Worm (Caenorhabditis elegans) whole organism, L1 larva: Measurements from ENCODE around the gene daf-9.
A peak's percentile ranks its signal among the peaks of the same experiment; 100 is the strongest.

Experiments
- C16A3.4 ChIP-seq: fragments of 150-350 bp; optimal IDR thresholded peaks from 2 replicates; lab custom pipeline; 2014; ENCODE audit warnings: missing biosample characterization, missing genetic modification characterization
- F16B12.6 ChIP-seq: fragments of 150-350 bp; optimal IDR thresholded peaks from 2 replicates; lab custom pipeline; 2014; ENCODE audit warnings: missing biosample characterization, missing genetic modification characterization
- aha-1 ChIP-seq: fragments of 150-350 bp; optimal IDR thresholded peaks from 2 replicates; lab custom pipeline; 2014; ENCODE audit warnings: missing biosample characterization, missing genetic modification characterization
- ceh-63 ChIP-seq: fragments of 200-800 bp; sonication (Bioruptor generic); optimal IDR thresholded peaks from 2 replicates; lab custom pipeline; 2018; ENCODE audit warnings: mild to moderate bottlenecking, missing genetic modification characterization, missing compliant biosample characterization
- ceh-88 ChIP-seq: fragments of 200-800 bp; sonication (Bioruptor generic); IDR thresholded peaks from 2 replicates; pipeline ENCODE4 v1.3.6; 2022; ENCODE audit warnings: missing genetic modification characterization, missing compliant biosample characterization
- dpl-1 ChIP-seq, 3 experiments: fragments of 150-350 bp in 2 of 3; sonication (generic microtip) in 1 of 3; optimal IDR thresholded peaks; 2 replicates each; lab custom pipeline; 2014 to 2017; ENCODE audit warnings: missing biosample characterization in 3 of 3, missing genetic modification characterization in 3 of 3, missing genetic modification reagents in 3 of 3
- dsc-1 ChIP-seq: sonication (generic microtip); optimal IDR thresholded peaks from 2 replicates; lab custom pipeline; 2016; ENCODE audit warnings: mild to moderate bottlenecking, missing genetic modification characterization, missing compliant biosample characterization
- efl-1 ChIP-seq, 4 experiments: fragments of 150-350 bp; optimal IDR thresholded peaks in 3 of 4; peaks in 1 of 4; 1 replicate in 1 of 4; 2 replicates in 3 of 4; lab custom pipeline; 2014; ENCODE audit warnings: missing biosample characterization in 2 of 4, missing genetic modification characterization in 2 of 4, missing genetic modification reagents in 2 of 4
- efl-3 ChIP-seq: fragments of 200-800 bp; sonication (Bioruptor generic); optimal IDR thresholded peaks from 2 replicates; lab custom pipeline; 2018; ENCODE audit warnings: mild to moderate bottlenecking, missing genetic modification characterization, missing compliant biosample characterization
- egl-13 ChIP-seq: sonication (generic microtip); optimal IDR thresholded peaks from 2 replicates; lab custom pipeline; 2016; ENCODE audit warnings: missing genotype, missing genetic modification reagents, missing genetic modification characterization, missing compliant biosample characterization
- elt-3 ChIP-seq, 6 experiments: fragments of 150-350 bp in 1 of 6; sonication (generic microtip); optimal IDR thresholded peaks; 2 replicates each; lab custom pipeline; 2017 to 2018; ENCODE audit warnings: missing biosample characterization in 6 of 6, missing genetic modification characterization in 6 of 6, inconsistent platforms in 1 of 6
- fkh-4 ChIP-seq: sonication (generic microtip); optimal IDR thresholded peaks from 2 replicates; lab custom pipeline; 2016; ENCODE audit warnings: missing compliant biosample characterization, missing genetic modification characterization, borderline replicate concordance
- grh-1 ChIP-seq: fragments of 200-800 bp; sonication (Bioruptor generic); IDR thresholded peaks from 2 replicates; pipeline ENCODE4 v1.3.6; 2022; ENCODE audit warnings: missing genetic modification reagents, missing genetic modification characterization, missing compliant biosample characterization
- hlh-17 ChIP-seq: fragments of 200-800 bp; sonication (Bioruptor generic); optimal IDR thresholded peaks from 2 replicates; lab custom pipeline; 2018; ENCODE audit warnings: missing genetic modification characterization, mild to moderate bottlenecking, missing compliant biosample characterization, moderate library complexity, borderline replicate concordance
- hlh-4 ChIP-seq: sonication (generic microtip); optimal IDR thresholded peaks from 2 replicates; lab custom pipeline; 2016; ENCODE audit warnings: mild to moderate bottlenecking, missing genetic modification characterization, missing compliant biosample characterization
- irx-1 ChIP-seq: sonication (generic microtip); optimal IDR thresholded peaks from 2 replicates; lab custom pipeline; 2016; ENCODE audit warnings: missing genetic modification characterization, missing compliant biosample characterization
- lin-14 ChIP-seq: fragments of 200-800 bp; sonication (Bioruptor generic); optimal IDR thresholded peaks from 2 replicates; lab custom pipeline; 2018; ENCODE audit warnings: mild to moderate bottlenecking, missing genetic modification characterization, moderate library complexity, missing compliant biosample characterization
- lin-39 ChIP-seq: fragments of 150-350 bp; optimal IDR thresholded peaks from 2 replicates; lab custom pipeline; 2014; ENCODE audit warnings: missing biosample characterization, missing genetic modification reagents, missing genetic modification characterization
- lir-3 ChIP-seq: sonication (generic microtip); optimal IDR thresholded peaks from 2 replicates; lab custom pipeline; 2016; ENCODE audit warnings: mild to moderate bottlenecking, missing genetic modification characterization, moderate library complexity, missing compliant biosample characterization; ENCODE audit not compliant: poor library complexity
- lsy-2 ChIP-seq, 2 experiments: fragments of 150-350 bp; optimal IDR thresholded peaks; 2 replicates each; lab custom pipeline; 2014; ENCODE audit warnings: missing biosample characterization in 2 of 2, missing genetic modification characterization in 2 of 2
- mdl-1 ChIP-seq, 2 experiments: fragments of 150-350 bp; optimal IDR thresholded peaks; 2 replicates each; lab custom pipeline; 2014 to 2017; ENCODE audit warnings: missing biosample characterization in 2 of 2, missing genetic modification characterization in 2 of 2, inconsistent platforms in 1 of 2
- mef-2 ChIP-seq: fragments of 150-350 bp; optimal IDR thresholded peaks from 2 replicates; lab custom pipeline; 2014; ENCODE audit warnings: missing biosample characterization, missing genetic modification characterization
- mep-1 ChIP-seq: fragments of 150-350 bp; optimal IDR thresholded peaks from 2 replicates; lab custom pipeline; 2014; ENCODE audit warnings: missing biosample characterization, missing genetic modification characterization
- nhr-47 ChIP-seq: sonication (generic microtip); optimal IDR thresholded peaks from 2 replicates; lab custom pipeline; 2016; ENCODE audit warnings: mild to moderate bottlenecking, missing genetic modification characterization, moderate library complexity, missing compliant biosample characterization
- nhr-77 ChIP-seq: fragments of 150-350 bp; optimal IDR thresholded peaks from 2 replicates; lab custom pipeline; 2014; ENCODE audit warnings: missing biosample characterization, missing genetic modification characterization
- nhr-85 ChIP-seq: sonication (generic microtip); peaks from one replicate; lab custom pipeline; 2016; ENCODE audit warnings: missing genetic modification characterization, inconsistent platforms, missing compliant biosample characterization
- nhr-90 ChIP-seq: sonication (generic microtip); optimal IDR thresholded peaks from 2 replicates; lab custom pipeline; 2016; ENCODE audit warnings: mild to moderate bottlenecking, missing genetic modification characterization, missing compliant biosample characterization; ENCODE audit not compliant: poor library complexity
- pag-3 ChIP-seq: sonication (generic microtip); optimal IDR thresholded peaks from 2 replicates; lab custom pipeline; 2017; ENCODE audit warnings: missing genetic modification characterization, mild to moderate bottlenecking, missing compliant biosample characterization, antibody characterized with exemption, borderline replicate concordance; ENCODE audit not compliant: insufficient read depth
- pax-3 ChIP-seq: fragments of 200-800 bp; sonication (Bioruptor generic); optimal IDR thresholded peaks from 2 replicates; lab custom pipeline; 2018; ENCODE audit warnings: mild to moderate bottlenecking, missing genetic modification characterization, moderate library complexity, missing compliant biosample characterization
- rnt-1 ChIP-seq: sonication (generic microtip); optimal IDR thresholded peaks from 2 replicates; lab custom pipeline; 2016; ENCODE audit warnings: mild to moderate bottlenecking, missing genetic modification characterization, moderate library complexity, missing compliant biosample characterization
- skn-1 ChIP-seq: fragments of 150-350 bp; optimal IDR thresholded peaks from 2 replicates; lab custom pipeline; 2014; ENCODE audit warnings: missing biosample characterization, missing genetic modification characterization
- snu-23 ChIP-seq: sonication (generic microtip); optimal IDR thresholded peaks from 2 replicates; lab custom pipeline; 2016; ENCODE audit warnings: missing genetic modification characterization, missing compliant biosample characterization
- swsn-7 ChIP-seq: sonication (generic microtip); optimal IDR thresholded peaks from 2 replicates; lab custom pipeline; 2016; ENCODE audit warnings: missing genetic modification characterization, missing compliant biosample characterization
- tbx-2 ChIP-seq: sonication (generic microtip); optimal IDR thresholded peaks from 2 replicates; lab custom pipeline; 2016; ENCODE audit warnings: missing genetic modification characterization, missing compliant biosample characterization
- unc-130 ChIP-seq: fragments of 150-350 bp; optimal IDR thresholded peaks from 2 replicates; lab custom pipeline; 2017; ENCODE audit warnings: missing biosample characterization, missing genetic modification characterization, inconsistent platforms
- unc-30 ChIP-seq: sonication (generic microtip); optimal IDR thresholded peaks from 2 replicates; lab custom pipeline; 2017; ENCODE audit warnings: missing biosample characterization, missing genetic modification characterization
- unc-86 ChIP-seq: sonication (generic microtip); optimal IDR thresholded peaks from 2 replicates; lab custom pipeline; 2016; ENCODE audit warnings: missing genetic modification characterization, missing compliant biosample characterization
- unc-98 ChIP-seq: fragments of 200-800 bp; sonication (Bioruptor generic); IDR thresholded peaks from 2 replicates; pipeline ENCODE4 v1.3.6; 2022; ENCODE audit warnings: missing genetic modification characterization, missing compliant biosample characterization
- xbp-1 ChIP-seq: sonication (generic microtip); optimal IDR thresholded peaks from 2 replicates; lab custom pipeline; 2016; ENCODE audit warnings: missing genetic modification characterization, missing compliant biosample characterization

Gene daf-9

ce11 chrX:6219892-6220291 is 23.2 kb downstream of the daf-9 start (continued):
- TF ChIP-seq hlh-4 (tag; lab: Kevin White, UChicago) (no peak), rnt-1 (tag; lab: Kevin White, UChicago) (peak; percentile 77), pax-3 (tag; lab: Kevin White, UChicago) (no peak), unc-98 (GFP tag; lab: Robert Waterston, UW) (peak; percentile 5; the same call in 1 of the 2 replicates), tbx-2 (tag; lab: Kevin White, UChicago) (peak; percentile 55), nhr-85 (tag; lab: Kevin White, UChicago) (peak; percentile 74), lir-3 (tag; lab: Kevin White, UChicago) (peak; percentile 23), xbp-1 (tag; lab: Kevin White, UChicago) (peak; percentile 64), C16A3.4 (tag; lab: Kevin White, UChicago) (peak; percentile 69), grh-1 (no peak), swsn-7 (tag; lab: Kevin White, UChicago) (peak; percentile 50), nhr-47 (tag; lab: Kevin White, UChicago) (peak; percentile 75), unc-86 (peak; percentile 45), lsy-2 (tag; optimal IDR thresholded peaks at IDR 0.05; lab: Kevin White, UChicago) (peak in 1 of 2 experiments; percentile 48), skn-1 (tag; lab: Kevin White, UChicago) (peak; percentile 23), unc-130 (tag; lab: Kevin White, UChicago) (no peak), ceh-88 (GFP tag; lab: Robert Waterston, UW) (peak; percentile 42; the same call in 1 of the 2 replicates), nhr-77 (tag; lab: Kevin White, UChicago) (peak; percentile 14), ceh-63 (GFP tag; lab: Kevin White, UChicago) (no peak), mdl-1 (tag; optimal IDR thresholded peaks at IDR 0.05; lab: Kevin White, UChicago) (peak in 1 of 2 experiments; percentile 52), dpl-1 (GFP tag; optimal IDR thresholded peaks at IDR 0.05; lab: Kevin White, UChicago) (no peak), snu-23 (GFP tag; lab: Kevin White, UChicago) (peak; percentile 76), aha-1 (tag; lab: Kevin White, UChicago) (no peak), egl-13 (tag; lab: Kevin White, UChicago) (no peak), mep-1 (tag; lab: Kevin White, UChicago) (peak; percentile 56), elt-3 (tag; optimal IDR thresholded peaks at IDR 0.05; lab: Kevin White, UChicago) (peak in 1 of 6 experiments; percentile 58)

DNA sequence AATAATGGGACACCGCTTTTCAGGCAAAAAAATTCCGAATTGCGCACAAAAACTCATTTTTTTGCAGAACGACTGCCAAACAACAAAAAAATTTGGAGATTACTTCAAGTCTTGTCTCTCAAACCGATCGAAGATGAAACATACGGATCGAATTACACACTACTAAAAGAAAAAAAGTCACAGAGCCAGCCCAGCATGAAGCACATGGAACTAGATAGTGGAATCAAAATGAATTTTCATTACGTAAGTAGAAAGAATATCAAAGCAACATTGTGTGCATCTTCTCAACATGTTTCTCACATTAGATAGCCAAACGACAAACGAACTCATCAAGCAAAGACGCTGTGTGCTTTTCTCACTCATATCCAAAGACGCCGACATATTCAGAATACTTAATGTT is 24.4 kb downstream of the daf-9 start:
- TF ChIP-seq dsc-1 (tag; lab: Kevin White, UChicago) (peak; percentile 96), nhr-47 (tag; lab: Kevin White, UChicago) (no peak), fkh-4 (peak; percentile 61)

DNA sequence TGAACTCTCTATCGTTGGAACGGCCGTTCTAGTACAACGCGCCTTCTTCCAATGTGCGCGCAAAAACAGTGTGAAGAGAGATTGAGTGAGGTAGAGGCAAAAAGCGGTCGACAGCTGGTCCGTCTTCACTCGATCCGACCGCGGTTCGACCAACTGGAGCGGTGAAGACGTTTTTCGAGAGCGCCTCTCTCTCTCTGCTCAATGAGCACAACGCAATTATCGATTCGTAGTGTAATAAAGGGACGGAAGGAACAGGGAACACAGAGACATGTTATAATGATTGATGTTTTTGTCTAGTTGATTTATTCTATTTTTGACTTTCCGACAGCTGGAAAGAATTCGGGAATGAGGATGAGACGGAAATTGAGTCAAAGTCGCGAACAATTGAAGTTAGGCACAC is 28.1 kb downstream of the daf-9 start:
- no peak for TF ChIP-seq xbp-1 (tag; lab: Kevin White, UChicago)
- TF ChIP-seq lin-14 (GFP tag; lab: Kevin White, UChicago): peak; percentile 41
- peak; percentile 22 for TF ChIP-seq rnt-1 (tag; lab: Kevin White, UChicago)

ce11 chrX:6230669-6231068 is 33.9 kb downstream of the daf-9 start, which contains the start of gene lite-1:
lite-1 (minus strand) TSS chrX:6230769.
- TF ChIP-seq efl-3 (GFP tag; lab: Kevin White, UChicago): no peak

DNA sequence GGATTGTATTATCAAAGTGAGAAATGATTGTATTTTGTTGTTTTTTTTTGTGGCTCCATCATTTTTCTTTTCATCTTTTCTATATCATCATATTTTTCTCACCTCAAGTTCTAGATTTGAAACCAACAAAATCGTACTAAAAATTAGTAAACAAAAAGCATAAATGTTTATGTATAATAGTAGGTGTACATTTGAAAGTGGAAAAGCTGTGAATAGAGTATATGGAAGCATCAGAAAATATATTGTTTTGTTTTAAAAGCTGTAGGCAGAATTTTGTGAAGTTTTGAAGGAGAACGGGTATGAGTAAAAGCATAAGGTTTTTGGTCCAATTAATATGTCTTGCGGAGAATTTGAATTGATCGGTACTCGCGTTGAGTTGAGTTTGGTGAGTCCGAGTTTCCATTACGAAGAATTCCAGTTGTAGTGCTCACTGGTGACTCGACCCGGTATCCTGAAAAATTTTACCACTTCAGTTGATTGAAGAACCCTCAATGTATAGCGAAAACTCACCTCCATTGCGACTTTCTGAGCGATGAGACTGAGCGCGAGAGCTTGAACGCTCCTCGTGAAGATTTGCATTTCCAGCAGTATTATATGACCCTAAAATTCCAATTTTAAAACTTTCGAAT is 36.4 kb downstream of the daf-9 start, which contains the start of gene C14F11.4:
C14F11.4 (minus strand) TSS at position 51 of the 629 bp plus-strand sequence.
- TF ChIP-seq irx-1 (tag; lab: Kevin White, UChicago) (no peak), efl-3 (GFP tag; lab: Kevin White, UChicago) (no peak), rnt-1 (tag; lab: Kevin White, UChicago) (no peak), ceh-88 (GFP tag; lab: Robert Waterston, UW) (no peak), elt-3 (tag; optimal IDR thresholded peaks at IDR 0.05; lab: Kevin White, UChicago) (no peak), hlh-17 (GFP tag; lab: Kevin White, UChicago) (no peak), pax-3 (tag; lab: Kevin White, UChicago) (no peak), F16B12.6 (tag; lab: Kevin White, UChicago) (no peak), pag-3 (tag; lab: Kevin White, UChicago) (no peak), nhr-90 (tag; lab: Kevin White, UChicago) (no peak), mef-2 (tag; lab: Kevin White, UChicago) (no peak), C16A3.4 (tag; lab: Kevin White, UChicago) (no peak), efl-1 (optimal IDR thresholded peaks at IDR 0.05; lab: Kevin White, UChicago) (no peak), efl-1 (GFP tag; optimal IDR thresholded peaks at IDR 0.05 in 1 of 2; lab: Kevin White, UChicago) (no peak), dpl-1 (GFP tag; optimal IDR thresholded peaks at IDR 0.05; lab: Kevin White, UChicago) (no peak), lin-39 (tag; lab: Kevin White, UChicago) (no peak), unc-30 (no peak)
